Worm (Caenorhabditis elegans): ENCODE data around the gene teg-1.
A peak's percentile ranks its signal among the peaks of the same experiment; 100 is the strongest.

Gene teg-1

DNA sequence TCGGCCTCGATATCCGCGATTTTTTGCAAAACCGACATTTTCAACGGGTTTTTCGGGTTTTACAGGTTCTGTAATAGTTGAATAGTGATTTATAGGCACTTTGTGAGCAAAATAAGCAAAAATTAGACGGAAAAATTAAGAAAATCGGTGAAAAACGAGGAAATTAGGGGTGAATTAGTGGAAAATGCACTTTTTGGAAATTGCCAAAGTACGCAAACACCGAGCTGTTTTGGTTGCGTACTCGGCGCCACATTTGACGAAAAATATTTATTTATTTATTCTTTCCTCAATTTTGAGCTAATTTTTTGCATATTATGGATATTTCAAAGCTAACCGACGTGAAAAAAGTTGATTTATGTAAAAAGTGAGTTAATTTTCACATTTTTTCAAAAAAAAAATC lies 25.0 kb upstream of the teg-1 start, which contains the start of the genes T28D6.6 and pen-2 (continued):
- TF ChIP-seq sma-3 (GFP tag; optimal IDR thresholded peaks at IDR 0.05): no peak
- TF ChIP-seq mbf-1 (tag; optimal IDR thresholded peaks at IDR 0.05): no peak
- TF ChIP-seq blmp-1 (tag; optimal IDR thresholded peaks at IDR 0.05; ENCODE audit: insufficient read depth): no peak
- no peak for TF ChIP-seq nhr-23 (tag; optimal IDR thresholded peaks at IDR 0.05)

DNA sequence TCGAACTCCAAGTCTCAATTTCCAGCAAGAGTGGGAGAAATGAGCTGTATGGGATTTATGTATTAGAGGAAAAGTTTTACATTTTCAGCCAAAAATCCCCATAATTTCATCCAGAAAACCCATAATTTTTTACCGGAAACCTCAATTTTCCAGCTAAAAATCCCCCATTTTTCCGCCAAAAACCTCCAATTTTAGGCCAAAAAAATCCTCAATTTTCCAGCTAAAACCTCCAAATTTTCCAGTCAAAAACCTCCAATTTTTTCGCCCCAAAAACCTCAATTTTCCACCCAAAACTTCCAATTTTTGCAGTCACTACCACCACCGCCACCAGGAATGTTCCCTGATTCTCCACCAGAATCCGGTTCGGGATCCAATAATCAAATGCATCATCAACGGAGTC lies 23.4 kb upstream of the teg-1 start:
- no peak for TF ChIP-seq ztf-1 (GFP tag; conservative IDR thresholded peaks at IDR 0.05)
- TF ChIP-seq gmeb-1 (tag; optimal IDR thresholded peaks at IDR 0.05): no peak
- no peak for TF ChIP-seq nhr-237 (tag; optimal IDR thresholded peaks at IDR 0.05)
- TF ChIP-seq ZK546.5 (tag; optimal IDR thresholded peaks at IDR 0.05): no peak
- TF ChIP-seq lin-39 (tag; optimal IDR thresholded peaks at IDR 0.05): no peak
- no peak for TF ChIP-seq mdl-1 (tag; optimal IDR thresholded peaks at IDR 0.05)
- no peak for TF ChIP-seq nhr-129 (tag; optimal IDR thresholded peaks at IDR 0.05)
- no peak for TF ChIP-seq nhr-21 (tag; optimal IDR thresholded peaks at IDR 0.05)
- no peak for TF ChIP-seq elt-3 (tag; optimal IDR thresholded peaks at IDR 0.05)
- TF ChIP-seq unc-55 (GFP tag; optimal IDR thresholded peaks at IDR 0.05): no peak
- no peak for TF ChIP-seq nhr-6 (tag; optimal IDR thresholded peaks at IDR 0.05)

DNA sequence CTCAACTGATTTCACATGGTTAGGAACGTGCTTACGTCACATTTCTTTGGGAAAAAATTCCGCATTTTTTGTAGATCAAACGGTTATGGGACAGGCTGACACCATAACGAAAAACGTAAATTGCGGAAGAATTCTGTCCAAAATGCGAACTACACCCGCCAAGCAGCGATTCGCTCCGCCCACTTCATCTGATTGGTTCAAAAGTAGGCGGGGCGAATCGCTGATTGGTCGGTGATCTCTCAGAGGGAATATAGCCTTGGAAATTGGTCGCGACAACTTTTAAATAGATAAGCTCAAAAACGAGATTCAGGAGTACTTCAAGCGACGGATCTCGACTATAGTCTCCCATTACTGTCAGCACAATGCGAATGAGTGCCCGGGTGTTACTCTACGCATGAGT lies 19.6 kb upstream of the teg-1 start:
- TF ChIP-seq zag-1 (tag; optimal IDR thresholded peaks at IDR 0.05) (no peak), egl-27 (tag; optimal IDR thresholded peaks at IDR 0.05) (no peak), unc-39 (tag; optimal IDR thresholded peaks at IDR 0.05) (no peak), ama-1 (optimal IDR thresholded peaks at IDR 0.05) (no peak), unc-55 (GFP tag; optimal IDR thresholded peaks at IDR 0.05) (no peak), R02D3.7 (tag; optimal IDR thresholded peaks at IDR 0.05) (no peak), sma-3 (GFP tag; optimal IDR thresholded peaks at IDR 0.05) (no peak), mbf-1 (tag; optimal IDR thresholded peaks at IDR 0.05) (no peak), ZK546.5 (tag; optimal IDR thresholded peaks at IDR 0.05) (no peak), nhr-10 (tag; optimal IDR thresholded peaks at IDR 0.05) (no peak), nhr-11 (tag; optimal IDR thresholded peaks at IDR 0.05) (no peak), lin-11 (tag; optimal IDR thresholded peaks at IDR 0.05) (no peak), Y55F3AM.14 (GFP tag; optimal IDR thresholded peaks at IDR 0.05) (no peak), gmeb-1 (tag; optimal IDR thresholded peaks at IDR 0.05) (no peak), ztf-11 (tag; optimal IDR thresholded peaks at IDR 0.05) (no peak), nhr-12 (tag; optimal IDR thresholded peaks at IDR 0.05) (no peak), nhr-23 (tag; optimal IDR thresholded peaks at IDR 0.05) (no peak), nhr-237 (tag; optimal IDR thresholded peaks at IDR 0.05) (no peak), lin-13 (GFP tag; optimal IDR thresholded peaks at IDR 0.05) (no peak), dmd-4 (tag; optimal IDR thresholded peaks at IDR 0.05) (no peak)

DNA sequence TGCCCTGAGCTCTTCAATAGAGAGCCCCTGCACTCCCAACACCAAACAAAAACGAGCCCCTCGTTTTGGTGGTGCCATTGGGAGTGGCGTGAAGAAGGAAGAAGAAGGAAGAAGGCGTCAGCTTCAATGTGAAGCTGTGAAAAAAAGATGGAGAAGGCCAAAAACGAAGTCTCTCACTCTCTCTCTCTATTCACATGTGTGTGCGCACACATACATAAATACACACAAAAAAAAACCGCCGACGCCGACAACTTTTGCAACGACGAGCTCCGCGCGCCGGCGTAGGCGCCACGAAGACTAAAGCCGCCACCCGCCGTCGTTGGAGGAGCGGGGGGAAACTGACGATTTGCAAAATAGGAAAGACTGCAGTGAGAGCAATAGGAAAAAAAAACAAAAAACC lies 18.0 kb upstream of the teg-1 start:
- TF ChIP-seq ceh-16 (tag; optimal IDR thresholded peaks at IDR 0.05) (no peak), lsy-2 (tag; optimal IDR thresholded peaks at IDR 0.05) (peak in 1 of 2 experiments; percentile 25), sma-3 (GFP tag; optimal IDR thresholded peaks at IDR 0.05) (no peak), Y55F3AM.14 (GFP tag; optimal IDR thresholded peaks at IDR 0.05) (peak; percentile 22), unc-55 (GFP tag; optimal IDR thresholded peaks at IDR 0.05) (peak; percentile 60), elt-3 (tag; optimal IDR thresholded peaks at IDR 0.05) (no peak), C34F6.9 (tag; optimal IDR thresholded peaks at IDR 0.05) (peak; percentile 25), fos-1 (tag; optimal IDR thresholded peaks at IDR 0.05) (no peak), nhr-12 (tag; optimal IDR thresholded peaks at IDR 0.05) (no peak), sem-4 (tag; optimal IDR thresholded peaks at IDR 0.05) (no peak)

DNA sequence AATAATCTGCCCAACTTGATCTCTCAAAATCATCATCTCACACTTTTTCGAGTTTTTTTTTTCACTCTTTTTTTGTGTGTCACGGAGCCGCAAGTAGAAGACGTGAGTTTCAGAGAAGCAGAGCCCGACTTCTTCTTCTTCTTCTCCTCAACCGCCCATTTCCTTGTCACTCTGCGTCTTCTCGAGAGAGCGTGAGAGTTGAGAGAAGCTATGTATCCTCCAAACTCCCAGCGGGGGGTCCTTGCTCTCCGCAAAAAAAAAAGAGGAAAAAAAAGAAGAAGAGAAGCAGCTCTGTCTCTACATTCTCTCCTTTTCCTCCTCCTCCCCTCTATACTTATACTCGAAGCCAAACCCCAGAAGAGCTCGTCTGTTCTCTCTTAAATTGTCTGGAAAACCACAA lies 16.3 kb upstream of the teg-1 start:
- TF ChIP-seq crh-2 (tag; optimal IDR thresholded peaks at IDR 0.05): peak; percentile 18
- peak; percentile 23 for TF ChIP-seq F13H6.1 (tag; optimal IDR thresholded peaks at IDR 0.05)
- TF ChIP-seq lin-39 (tag; optimal IDR thresholded peaks at IDR 0.05): no peak
- TF ChIP-seq nhr-129 (tag; optimal IDR thresholded peaks at IDR 0.05): peak; percentile 53
- peak in 1 of 2 experiments; percentile 6 for TF ChIP-seq mdl-1 (tag; optimal IDR thresholded peaks at IDR 0.05)
- no peak for TF ChIP-seq unc-39 (tag; optimal IDR thresholded peaks at IDR 0.05)
- no peak for TF ChIP-seq snpc-4 (tag; optimal IDR thresholded peaks at IDR 0.05)
- peak in 1 of 2 experiments; percentile 53 for TF ChIP-seq lsy-2 (tag; optimal IDR thresholded peaks at IDR 0.05)
- peak; percentile 66 for TF ChIP-seq C34F6.9 (tag; optimal IDR thresholded peaks at IDR 0.05)
- no peak for TF ChIP-seq ztf-4 (tag; optimal IDR thresholded peaks at IDR 0.05)
- peak; percentile 43 for TF ChIP-seq zag-1 (tag; optimal IDR thresholded peaks at IDR 0.05)
- TF ChIP-seq unc-55 (GFP tag; optimal IDR thresholded peaks at IDR 0.05): peak; percentile 75
- no peak for TF ChIP-seq alr-1 (tag; optimal IDR thresholded peaks at IDR 0.05)
- TF ChIP-seq sem-4 (tag; optimal IDR thresholded peaks at IDR 0.05): peak; percentile 57

Measured in whole organism, L2 larva.